Fruit fly (Drosophila melanogaster) whole organism, embryonic: ENCODE data around the gene CG31191.

Experiments used
- Asciz ChIP-seq: fragments of 200-800 bp; sonication (Bioruptor generic); optimal IDR thresholded peaks from 2 replicates; lab custom pipeline; 2017; ENCODE audit warnings: missing biosample characterization, mild to moderate bottlenecking, missing genetic modification characterization, missing genetic modification reagents
- CG10565 ChIP-seq: fragments of 200-800 bp; sonication (Bioruptor generic); optimal IDR thresholded peaks from 3 replicates; lab custom pipeline; 2016; ENCODE audit warnings: missing biosample characterization, mild to moderate bottlenecking, missing genetic modification characterization
- CG10979 ChIP-seq: fragments of 200-800 bp; sonication (Bioruptor generic); optimal IDR thresholded peaks from 2 replicates; lab custom pipeline; 2018; ENCODE audit warnings: missing biosample characterization, mild to moderate bottlenecking, missing genetic modification characterization, moderate library complexity
- CG11504 ChIP-seq: fragments of 200-800 bp; sonication (Bioruptor generic); optimal IDR thresholded peaks from 3 replicates; lab custom pipeline; 2019; ENCODE audit warnings: missing biosample characterization, mild to moderate bottlenecking, missing genetic modification characterization, moderate library complexity
- CG11723 ChIP-seq: fragments of 200-800 bp; sonication (Bioruptor generic); optimal IDR thresholded peaks from 2 replicates; lab custom pipeline; 2017; ENCODE audit warnings: missing biosample characterization, mild to moderate bottlenecking, missing genetic modification characterization
- CG13894 ChIP-seq: fragments of 200-800 bp; sonication (Bioruptor generic); optimal IDR thresholded peaks from 3 replicates; lab custom pipeline; 2018; ENCODE audit warnings: missing biosample characterization, mild to moderate bottlenecking, missing genetic modification characterization, moderate library complexity
- CG14860 ChIP-seq: fragments of 200-800 bp; sonication (Bioruptor generic); IDR thresholded peaks from 3 replicates; pipeline ENCODE4 v1.3.6; 2022; ENCODE audit warnings: missing biosample characterization, missing genetic modification characterization; ENCODE audit not compliant: partially characterized antibody
- CG14965 ChIP-seq: fragments of 200-800 bp; sonication (Bioruptor generic); optimal IDR thresholded peaks from 2 replicates; lab custom pipeline; 2016; ENCODE audit warnings: missing biosample characterization, missing genetic modification characterization, borderline replicate concordance
- CG15011 ChIP-seq: fragments of 200-800 bp; sonication (Bioruptor generic); optimal IDR thresholded peaks from 3 replicates; lab custom pipeline; 2018; ENCODE audit warnings: missing biosample characterization, mild to moderate bottlenecking, missing genetic modification characterization
- CG1602 ChIP-seq: fragments of 200-800 bp; sonication (Bioruptor generic); optimal IDR thresholded peaks from 3 replicates; lab custom pipeline; 2016; ENCODE audit warnings: missing biosample characterization, missing genetic modification characterization
- CG16779 ChIP-seq: fragments of 200-800 bp; sonication (Bioruptor generic); IDR thresholded peaks from 2 replicates; pipeline ENCODE4 v1.3.6; 2022; ENCODE audit warnings: missing biosample characterization, missing genetic modification characterization
- CG17186 ChIP-seq: fragments of 200-800 bp; sonication (Bioruptor generic); optimal IDR thresholded peaks from 3 replicates; lab custom pipeline; 2017; ENCODE audit warnings: missing biosample characterization, missing genetic modification reagents, missing genetic modification characterization
- CG2678 ChIP-seq: fragments of 200-800 bp; sonication (Bioruptor generic); optimal IDR thresholded peaks from 3 replicates; lab custom pipeline; 2019; ENCODE audit warnings: missing biosample characterization, mild to moderate bottlenecking, missing genetic modification characterization, moderate library complexity
- CG2875 ChIP-seq: fragments of 200-800 bp; sonication (Bioruptor generic); optimal IDR thresholded peaks from 2 replicates; lab custom pipeline; 2017; ENCODE audit warnings: missing biosample characterization, mild to moderate bottlenecking, missing genetic modification characterization, missing genetic modification reagents
- CG2889 ChIP-seq: fragments of 200-800 bp; sonication (Bioruptor generic); IDR thresholded peaks from 3 replicates; pipeline ENCODE4 v1.3.6; 2022; ENCODE audit warnings: missing biosample characterization, missing genetic modification characterization
- CG31224 ChIP-seq: fragments of 200-800 bp; sonication (Bioruptor generic); IDR thresholded peaks from 2 replicates; pipeline ENCODE4 v1.3.6; 2022; ENCODE audit warnings: missing biosample characterization, missing genetic modification characterization
- CG3281 ChIP-seq: fragments of 200-800 bp; sonication (Bioruptor generic); optimal IDR thresholded peaks from 3 replicates; lab custom pipeline; 2017; ENCODE audit warnings: missing biosample characterization, mild to moderate bottlenecking, missing genetic modification characterization
- CG4282 ChIP-seq: fragments of 200-800 bp; sonication (Bioruptor generic); optimal IDR thresholded peaks from 2 replicates; lab custom pipeline; 2016; ENCODE audit warnings: missing biosample characterization, missing genetic modification characterization
- CG4360 ChIP-seq: fragments of 200-800 bp; sonication (Bioruptor generic); IDR thresholded peaks from 2 replicates; pipeline ENCODE4 v1.3.6; 2022; ENCODE audit warnings: missing biosample characterization, missing genetic modification characterization
- CG4854 ChIP-seq: fragments of 200-800 bp; sonication (Bioruptor generic); optimal IDR thresholded peaks from 2 replicates; lab custom pipeline; 2016; ENCODE audit warnings: missing biosample characterization, missing genetic modification characterization, inconsistent platforms
- CG5953 ChIP-seq: fragments of 200-800 bp; sonication (Bioruptor generic); IDR thresholded peaks from 2 replicates; pipeline ENCODE4 v1.3.6; 2022; ENCODE audit warnings: missing biosample characterization, missing genetic modification characterization
- CG6272 ChIP-seq: fragments of 200-800 bp; sonication (Bioruptor generic); IDR thresholded peaks from 2 replicates; pipeline ENCODE4 v1.3.6; 2022; ENCODE audit warnings: missing biosample characterization, missing genetic modification characterization
- CG6683 ChIP-seq: fragments of 200-800 bp; sonication (Bioruptor generic); optimal IDR thresholded peaks from 2 replicates; lab custom pipeline; 2017; ENCODE audit warnings: missing biosample characterization, mild to moderate bottlenecking, missing genetic modification characterization, missing genetic modification reagents
- CG6854 ChIP-seq: fragments of 200-800 bp; sonication (Bioruptor generic); optimal IDR thresholded peaks from 3 replicates; lab custom pipeline; 2017; ENCODE audit warnings: missing biosample characterization, mild to moderate bottlenecking, missing genetic modification characterization
- CG8359 ChIP-seq: fragments of 200-800 bp; sonication (Bioruptor generic); optimal IDR thresholded peaks from 2 replicates; lab custom pipeline; 2017; ENCODE audit warnings: missing biosample characterization, mild to moderate bottlenecking, missing genetic modification characterization, borderline replicate concordance
- Deaf1 ChIP-seq: fragments of 200-800 bp; optimal IDR thresholded peaks from 3 replicates; lab custom pipeline; 2019; ENCODE audit warnings: missing biosample characterization, mild to moderate bottlenecking, missing genetic modification characterization, moderate library complexity
- Dek ChIP-seq: fragments of 200-800 bp; sonication (Bioruptor generic); optimal IDR thresholded peaks from 3 replicates; lab custom pipeline; 2019; ENCODE audit warnings: missing biosample characterization, mild to moderate bottlenecking, missing genetic modification characterization, moderate library complexity
- Dfd ChIP-seq, 2 experiments: fragments of >200 bp; optimal IDR thresholded peaks; 2 replicates each; lab custom pipeline; 2017; ENCODE audit warnings: missing biosample characterization in 2 of 2, missing genetic modification characterization in 2 of 2
- Dip2 ChIP-seq: fragments of 200-800 bp; sonication (Bioruptor generic); IDR thresholded peaks from 2 replicates; pipeline ENCODE4 v1.3.6; 2022; ENCODE audit warnings: missing biosample characterization, missing genetic modification characterization
- Drgx ChIP-seq: fragments of 200-800 bp; sonication (Bioruptor generic); IDR thresholded peaks from 2 replicates; pipeline ENCODE4 v1.3.6; 2022; ENCODE audit warnings: missing biosample characterization, missing genetic modification characterization
- HLH54F ChIP-seq: fragments of 200-800 bp; sonication (Bioruptor generic); optimal IDR thresholded peaks from 3 replicates; lab custom pipeline; 2016; ENCODE audit warnings: missing biosample characterization, missing genetic modification characterization
- Lhr ChIP-seq: fragments of 200-800 bp; sonication (Bioruptor generic); optimal IDR thresholded peaks from 3 replicates; lab custom pipeline; 2017; ENCODE audit warnings: mild to moderate bottlenecking, missing biosample characterization, missing genetic modification reagents, missing genetic modification characterization
- Lpt ChIP-seq: fragments of >200 bp; optimal IDR thresholded peaks from 2 replicates; lab custom pipeline; 2018; ENCODE audit warnings: missing biosample characterization, missing genetic modification characterization
- NFAT ChIP-seq: fragments of 200-800 bp; sonication (Bioruptor generic); IDR thresholded peaks from 2 replicates; pipeline ENCODE4 v1.3.6; 2022; ENCODE audit warnings: missing biosample characterization, missing genetic modification characterization
- Oli ChIP-seq: fragments of 200-800 bp; sonication (Bioruptor generic); optimal IDR thresholded peaks from 2 replicates; lab custom pipeline; 2018; ENCODE audit warnings: missing biosample characterization, mild to moderate bottlenecking, missing genetic modification characterization, moderate library complexity
- cato ChIP-seq: fragments of 200-800 bp; sonication (Bioruptor generic); optimal IDR thresholded peaks from 2 replicates; lab custom pipeline; 2016; ENCODE audit warnings: missing biosample characterization, missing genetic modification characterization, borderline replicate concordance
- dati ChIP-seq: fragments of 200-800 bp; sonication (Bioruptor generic); IDR thresholded peaks from 2 replicates; pipeline ENCODE4 v1.3.6; 2022; ENCODE audit warnings: missing biosample characterization, missing genetic modification characterization
- esg ChIP-seq: fragments of 200-800 bp; sonication (Bioruptor generic); conservative IDR thresholded peaks from 2 replicates; pipeline ENCODE4 v1.3.6; 2022; ENCODE audit warnings: missing biosample characterization, missing genetic modification characterization
- fu2 ChIP-seq: fragments of 200-800 bp; sonication (Bioruptor generic); optimal IDR thresholded peaks from 2 replicates; lab custom pipeline; 2016; ENCODE audit warnings: missing biosample characterization, missing genetic modification characterization
- ham ChIP-seq: fragments of 200-800 bp; sonication (Bioruptor generic); IDR thresholded peaks from 2 replicates; pipeline ENCODE4 v1.3.6; 2022; ENCODE audit warnings: missing biosample characterization, missing genetic modification characterization
- pnt ChIP-seq: fragments of 200-800 bp; sonication (Bioruptor generic); optimal IDR thresholded peaks from 3 replicates; lab custom pipeline; 2016; ENCODE audit warnings: missing biosample characterization, missing genetic modification characterization
- prd ChIP-seq, 3 experiments: fragments of >200 bp in 2 of 3; fragments of 200-800 bp in 1 of 3; sonication (Bioruptor generic) in 1 of 3; optimal IDR thresholded peaks in 2 of 3; IDR thresholded peaks in 1 of 3; 2 replicates in 2 of 3; 3 replicates in 1 of 3; pipeline versions ENCODE4 v1.3.6 to Lab custom; 2017 to 2022; ENCODE audit warnings: missing biosample characterization in 1 of 3, missing genetic modification characterization in 1 of 3
- pum ChIP-seq: fragments of 200-800 bp; sonication (Bioruptor generic); optimal IDR thresholded peaks from 2 replicates; lab custom pipeline; 2016; ENCODE audit warnings: missing biosample characterization, missing genetic modification characterization
- schlank ChIP-seq: fragments of 200-800 bp; sonication (Bioruptor generic); optimal IDR thresholded peaks from 2 replicates; lab custom pipeline; 2018; ENCODE audit warnings: missing biosample characterization, mild to moderate bottlenecking, missing genetic modification characterization
- scrt ChIP-seq: fragments of 200-800 bp; sonication (Bioruptor generic); optimal IDR thresholded peaks from 2 replicates; lab custom pipeline; 2018; ENCODE audit warnings: missing biosample characterization, mild to moderate bottlenecking, missing genetic modification characterization, moderate library complexity
- so ChIP-seq: fragments of 200-800 bp; sonication (Bioruptor generic); IDR thresholded peaks from 3 replicates; pipeline ENCODE4 v1.3.6; 2022; ENCODE audit warnings: missing biosample characterization, missing genetic modification characterization
- wdn ChIP-seq: fragments of 200-800 bp; sonication (Bioruptor generic); IDR thresholded peaks from 2 replicates; pipeline ENCODE4 v1.3.6; 2022; ENCODE audit warnings: missing biosample characterization, missing genetic modification characterization

The CG31191 gene

dm6 chr3R:20956875-20957874, 11.8 kb upstream of the CG31191 start (continued):
- TF ChIP-seq CG6272 (GFP tag; lab: Robert Waterston, UW) (peak; percentile 50; the same call in 1 of the 2 replicates), Dek (tag; lab: Kevin White, UChicago) (peak; percentile 86), Lpt (no peak), ham (GFP tag; lab: Robert Waterston, UW) (no peak), Lhr (GFP tag; lab: Kevin White, UChicago) (peak; percentile 57), CG17186 (GFP tag; lab: Kevin White, UChicago) (peak; percentile 26), CG15011 (peak; percentile 93), Drgx (GFP tag; lab: Robert Waterston, UW) (no peak; the same call in 1 of the 2 replicates), Dip2 (GFP tag; lab: Robert Waterston, UW) (no peak), pnt (peak; percentile 68), dati (GFP tag; lab: Robert Waterston, UW) (no peak), wdn (peak; percentile 37), CG5953 (GFP tag; lab: Robert Waterston, UW) (no peak), Deaf1 (tag; lab: Kevin White, UChicago) (peak; percentile 80), CG11723 (GFP tag; lab: Kevin White, UChicago) (peak; percentile 90), CG10565 (GFP tag; lab: Kevin White, UChicago) (peak; percentile 34), Asciz (GFP tag; lab: Kevin White, UChicago) (peak; percentile 76), CG2889 (0 out of 3 replicates have a peak, but pooled peaks have one; percentile 15), pum (GFP tag; lab: Kevin White, UChicago) (peak; percentile 74), CG10979 (peak; percentile 83), CG14860 (GFP tag; lab: Robert Waterston, UW) (no peak), schlank (tag; lab: Kevin White, UChicago) (peak; percentile 53), NFAT (GFP tag; lab: Robert Waterston, UW) (peak; percentile 64; the same call in 1 of the 2 replicates), CG3281 (GFP tag; lab: Kevin White, UChicago) (peak; percentile 95), prd (optimal IDR thresholded peaks at IDR 0.05; lab: Kevin White, UChicago) (no peak), prd (GFP tag; IDR thresholded peaks at IDR 0.05; lab: Robert Waterston, UW) (peak; percentile 64; the same call in 2 of the 3 replicates), esg (GFP tag; lab: Robert Waterston, UW) (peak; percentile 64), CG14965 (GFP tag; lab: Kevin White, UChicago) (no peak), cato (GFP tag; lab: Kevin White, UChicago) (peak; percentile 76), CG4854 (GFP tag; lab: Kevin White, UChicago) (peak; percentile 77), CG2875 (GFP tag; lab: Kevin White, UChicago) (peak; percentile 79), CG4282 (GFP tag; lab: Kevin White, UChicago) (peak; percentile 32), CG6854 (GFP tag; lab: Kevin White, UChicago) (peak; percentile 89), Oli (tag; lab: Kevin White, UChicago) (peak; percentile 91), CG4360 (no peak), scrt (GFP tag; lab: Kevin White, UChicago) (peak; percentile 80), CG13894 (tag; lab: Kevin White, UChicago) (peak; percentile 51), CG1602 (GFP tag; lab: Kevin White, UChicago) (peak; percentile 76), fu2 (GFP tag; lab: Kevin White, UChicago) (peak; percentile 86), CG16779 (GFP tag; lab: Robert Waterston, UW) (peak; percentile 83; the same call in 1 of the 2 replicates), CG31224 (peak; percentile 37), HLH54F (GFP tag; lab: Kevin White, UChicago) (peak; percentile 84), CG2678 (tag; lab: Kevin White, UChicago) (peak; percentile 97), CG8359 (GFP tag; lab: Kevin White, UChicago) (peak; percentile 60), CG6683 (GFP tag; lab: Kevin White, UChicago) (peak; percentile 90), Dfd (GFP tag; optimal IDR thresholded peaks at IDR 0.05; lab: Kevin White, UChicago) (no peak), CG11504 (tag; lab: Kevin White, UChicago) (peak; percentile 94), so (GFP tag; lab: Robert Waterston, UW) (peak; percentile 72; the same call in 1 of the 3 replicates)
